Worm (Caenorhabditis elegans): Measurements from ENCODE around the gene F59B2.9.

- TF ChIP-seq B0035.1 (tag; optimal IDR thresholded peaks at IDR 0.05) (no peak), mcd-1 (GFP tag; IDR thresholded peaks at IDR 0.05) (no peak), Y53F4B.3 (GFP tag; IDR thresholded peaks at IDR 0.05) (no peak), sptf-2 (GFP tag; optimal IDR thresholded peaks at IDR 0.05) (no peak), ztf-25 (GFP tag; IDR thresholded peaks at IDR 0.05) (no peak), unc-62 (GFP tag; optimal IDR thresholded peaks at IDR 0.05) (no peak)
Measured at ce11 chrIII:8984960-8985359, 27.2 kb downstream of the F59B2.9 start.

All from whole organism, young adult.